Worm (Caenorhabditis elegans) whole organism, midembryonic: ENCODE results near the gene B0334.10.

Experiments used
- flt-1 ChIP-seq: fragments of 200-800 bp; sonication (Bioruptor generic); IDR thresholded peaks from 2 replicates; pipeline ENCODE4 v1.3.6; 2022; ENCODE audit warnings: missing genetic modification characterization, missing compliant biosample characterization
- ztf-23 ChIP-seq: fragments of 200-800 bp; sonication (Bioruptor generic); IDR thresholded peaks from 2 replicates; pipeline ENCODE4 v1.3.6; 2022; ENCODE audit warnings: missing genetic modification reagents, missing genetic modification characterization, missing compliant biosample characterization

ce11 chrII:11496767-11497166 lies 21.5 kb upstream of the B0334.10 start, which contains the start of gene emc-5:
- no peak for TF ChIP-seq ztf-23 (GFP tag; lab: Robert Waterston, UW)
- no peak for TF ChIP-seq flt-1
